Worm (Caenorhabditis elegans): ENCODE measurements around the gene hsd-2.

Gene hsd-2

ce11 chrX:4976530-4976929, 28.5 kb upstream of the hsd-2 start, which contains the start of gene lfi-1 (continued):
- no peak for TF ChIP-seq dpl-1 (GFP tag; optimal IDR thresholded peaks at IDR 0.05)

- TF ChIP-seq unc-62 (GFP tag; optimal IDR thresholded peaks at IDR 0.05 in 1 of 2), result peak in 1 of 2 experiments; percentile 64
- no peak for TF ChIP-seq unc-62 (tag; optimal IDR thresholded peaks at IDR 0.05)
- TF ChIP-seq hmg-1.1 (GFP tag; IDR thresholded peaks at IDR 0.05), result no peak
Measured at ce11 chrX:4978103-4978502, 26.9 kb upstream of the hsd-2 start.

- TF ChIP-seq pqm-1 (tag; optimal IDR thresholded peaks at IDR 0.05), result peak; percentile 43
- TF ChIP-seq daf-16 (GFP tag; optimal IDR thresholded peaks at IDR 0.05), result no peak
- TF ChIP-seq daf-16 (tag; optimal IDR thresholded peaks at IDR 0.05), result peak; percentile 73
- TF ChIP-seq unc-130 (GFP tag; optimal IDR thresholded peaks at IDR 0.05), result no peak
- TF ChIP-seq dmd-6 (GFP tag; IDR thresholded peaks at IDR 0.05), result peak; percentile 30; the same call in 1 of the 2 replicates
Measured at ce11 chrX:4979060-4979459, 26.0 kb upstream of the hsd-2 start.

- TF ChIP-seq nhr-41 (GFP tag; IDR thresholded peaks at IDR 0.05) (no peak), set-16 (GFP tag; IDR thresholded peaks at IDR 0.05) (no peak), Y105C5A.15 (GFP tag; IDR thresholded peaks at IDR 0.05) (no peak), aha-1 (tag) (peak; percentile 64), lin-1 (GFP tag; IDR thresholded peaks at IDR 0.05) (no peak), Y48G9A.11 (GFP tag; IDR thresholded peaks at IDR 0.05) (no peak), mxl-3 (GFP tag; optimal IDR thresholded peaks at IDR 0.05) (peak; percentile 8), lir-3 (tag; optimal IDR thresholded peaks at IDR 0.05) (no peak), lin-15B (tag; optimal IDR thresholded peaks at IDR 0.05) (no peak), ceh-20 (GFP tag; IDR thresholded peaks at IDR 0.05) (peak; percentile 26; the same call in 1 of the 2 replicates), saeg-2 (GFP tag; IDR thresholded peaks at IDR 0.05) (no peak), nhr-25 (tag; optimal IDR thresholded peaks at IDR 0.05; ENCODE audit: borderline replicate concordance, insufficient read depth) (no peak), pqm-1 (tag; optimal IDR thresholded peaks at IDR 0.05) (no peak), pha-4 (GFP tag; IDR thresholded peaks at IDR 0.05) (no peak), pha-4 (tag; optimal IDR thresholded peaks at IDR 0.05) (no peak), lin-38 (GFP tag; IDR thresholded peaks at IDR 0.05) (no peak), F44E2.7 (GFP tag; IDR thresholded peaks at IDR 0.05) (no peak), mdl-1 (tag; optimal IDR thresholded peaks at IDR 0.05) (peak in 1 of 2 experiments; percentile 37), unc-130 (GFP tag; optimal IDR thresholded peaks at IDR 0.05) (no peak), nhr-102 (tag; optimal IDR thresholded peaks at IDR 0.05) (no peak), ctbp-1 (GFP tag; IDR thresholded peaks at IDR 0.05) (no peak), mep-1 (tag; optimal IDR thresholded peaks at IDR 0.05) (peak; percentile 35), hlh-30 (tag; optimal IDR thresholded peaks at IDR 0.05; ENCODE audit: insufficient read depth) (peak; percentile 37), attf-4 (tag; optimal IDR thresholded peaks at IDR 0.05) (no peak), skn-1 (tag; optimal IDR thresholded peaks at IDR 0.05) (no peak), D1046.2 (GFP tag; IDR thresholded peaks at IDR 0.05) (no peak), rbr-2 (tag; optimal IDR thresholded peaks at IDR 0.05) (peak; percentile 12)
Measured at ce11 chrX:4981059-4981458, 24.0 kb upstream of the hsd-2 start.

ce11 chrX:4981579-4981978, 23.5 kb upstream of the hsd-2 start:
- TF ChIP-seq nhr-28 (tag; optimal IDR thresholded peaks at IDR 0.05) (peak; percentile 21), pqm-1 (tag; optimal IDR thresholded peaks at IDR 0.05) (peak; percentile 28), set-16 (GFP tag; IDR thresholded peaks at IDR 0.05) (no peak), lir-3 (tag; optimal IDR thresholded peaks at IDR 0.05) (no peak), mxl-2 (GFP tag; conservative IDR thresholded peaks at IDR 0.05) (no peak), daf-16 (GFP tag; optimal IDR thresholded peaks at IDR 0.05) (no peak), daf-16 (tag; optimal IDR thresholded peaks at IDR 0.05) (peak; percentile 87), dve-1 (tag; optimal IDR thresholded peaks at IDR 0.05; ENCODE audit: insufficient read depth) (peak; percentile 12), aly-2 (tag; optimal IDR thresholded peaks at IDR 0.05) (no peak), unc-62 (GFP tag; optimal IDR thresholded peaks at IDR 0.05 in 1 of 2) (peak in 1 of 2 experiments; percentile 35), unc-62 (tag; optimal IDR thresholded peaks at IDR 0.05) (no peak), D1046.2 (GFP tag; IDR thresholded peaks at IDR 0.05) (no peak), jun-1 (tag; optimal IDR thresholded peaks at IDR 0.05) (no peak)
